Worm (Caenorhabditis elegans): ENCODE results near the gene ppt-1.

DNA sequence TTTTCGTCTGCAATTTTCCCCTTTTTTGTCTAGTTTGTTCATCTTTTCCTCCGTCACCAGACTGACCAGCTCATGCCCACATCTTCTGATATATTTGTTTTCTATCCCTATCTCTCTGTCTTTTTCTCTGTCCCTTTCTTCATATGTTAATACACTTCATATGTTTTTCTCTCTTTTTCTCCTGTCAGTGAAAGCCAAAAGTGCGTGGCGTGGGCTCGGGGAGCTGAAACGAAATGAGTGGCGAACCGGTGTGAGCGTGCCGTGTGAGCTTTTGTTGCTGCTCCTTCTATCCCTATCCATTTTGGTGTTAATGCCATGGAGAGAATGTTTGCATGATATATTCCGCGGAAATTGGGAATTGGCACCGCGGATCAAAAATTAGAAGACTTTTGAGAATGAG, 5.7 kb upstream of the ppt-1 start:
- TF ChIP-seq ztf-11 (tag; optimal IDR thresholded peaks at IDR 0.05) (no peak), lin-39 (tag; optimal IDR thresholded peaks at IDR 0.05) (no peak), nhr-237 (tag; optimal IDR thresholded peaks at IDR 0.05) (no peak), mdl-1 (tag; optimal IDR thresholded peaks at IDR 0.05) (no peak), snpc-4 (tag; optimal IDR thresholded peaks at IDR 0.05) (no peak), unc-62 (GFP tag; optimal IDR thresholded peaks at IDR 0.05) (no peak), lsy-2 (tag; optimal IDR thresholded peaks at IDR 0.05) (no peak), ceh-82 (tag; optimal IDR thresholded peaks at IDR 0.05) (no peak), egl-27 (tag; optimal IDR thresholded peaks at IDR 0.05) (no peak), fos-1 (tag; optimal IDR thresholded peaks at IDR 0.05) (no peak), nhr-23 (tag; optimal IDR thresholded peaks at IDR 0.05) (no peak), ama-1 (optimal IDR thresholded peaks at IDR 0.05) (no peak), unc-55 (GFP tag; optimal IDR thresholded peaks at IDR 0.05) (no peak), nhr-77 (tag; optimal IDR thresholded peaks at IDR 0.05) (no peak)

Data from whole organism, L2 larva.